Worm (Caenorhabditis elegans): ENCODE results near the gene ets-7.

The ets-7 gene

DNA sequence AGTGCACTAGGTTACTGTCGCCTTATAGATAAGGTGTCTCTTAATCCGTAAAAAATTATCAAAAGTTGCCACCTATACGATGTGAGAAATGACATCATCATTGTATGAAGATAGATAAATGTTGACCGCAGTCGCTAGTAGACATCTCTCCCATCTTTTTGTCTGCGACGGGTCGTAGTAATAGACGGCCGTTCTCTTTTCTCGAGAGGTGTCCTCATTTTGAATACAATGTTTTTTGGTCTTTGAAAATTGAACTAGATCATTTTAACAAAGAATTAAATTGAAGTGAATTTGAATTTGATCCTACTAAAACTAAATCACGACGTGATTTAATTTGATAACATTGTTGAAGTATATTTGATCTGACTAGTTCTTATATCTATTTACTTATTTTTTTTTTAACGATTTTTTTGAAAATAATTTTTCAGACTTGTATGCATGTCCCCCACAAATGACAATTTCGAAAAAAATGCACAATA, 50.0 kb downstream of the ets-7 start, which contains the start of the genes str-31 and nhr-172:
str-31 (minus strand) TSS at position 101 of the 479 bp plus-strand sequence.
nhr-172 (plus strand) TSS at position 429 of the 479 bp plus-strand sequence.
- peak; percentile 1 for TF ChIP-seq sma-9 (GFP tag; optimal IDR thresholded peaks at IDR 0.05)
- TF ChIP-seq sma-9 (tag; optimal IDR thresholded peaks at IDR 0.05): no peak
- TF ChIP-seq sma-3 (GFP tag; optimal IDR thresholded peaks at IDR 0.05): no peak
